Worm (Caenorhabditis elegans) whole organism, L1 larva: Measurements from ENCODE around the gene K10G6.5.

Source experiments
- aly-2 ChIP-seq: fragments of 150-350 bp; optimal IDR thresholded peaks from 2 replicates; lab custom pipeline; 2014; ENCODE audit warnings: missing biosample characterization, missing genetic modification characterization
- dpl-1 ChIP-seq, 3 experiments: fragments of 150-350 bp in 2 of 3; sonication (generic microtip) in 1 of 3; optimal IDR thresholded peaks; 2 replicates each; lab custom pipeline; 2014 to 2017; ENCODE audit warnings: missing biosample characterization in 3 of 3, missing genetic modification characterization in 3 of 3, missing genetic modification reagents in 3 of 3
- elt-3 ChIP-seq, 6 experiments: fragments of 150-350 bp in 1 of 6; sonication (generic microtip); optimal IDR thresholded peaks; 2 replicates each; lab custom pipeline; 2017 to 2018; ENCODE audit warnings: missing biosample characterization in 6 of 6, missing genetic modification characterization in 6 of 6, inconsistent platforms in 1 of 6
- jun-1 ChIP-seq: fragments of 150-350 bp; optimal IDR thresholded peaks from 2 replicates; lab custom pipeline; 2014; ENCODE audit warnings: missing biosample characterization, missing genetic modification reagents, missing genetic modification characterization
- lin-13 ChIP-seq: fragments of 150-350 bp; optimal IDR thresholded peaks from 2 replicates; lab custom pipeline; 2014; ENCODE audit warnings: missing biosample characterization, missing genetic modification reagents, missing genetic modification characterization
- lir-3 ChIP-seq: sonication (generic microtip); optimal IDR thresholded peaks from 2 replicates; lab custom pipeline; 2016; ENCODE audit warnings: mild to moderate bottlenecking, missing genetic modification characterization, moderate library complexity, missing compliant biosample characterization; ENCODE audit not compliant: poor library complexity
- nhr-12 ChIP-seq: sonication (generic microtip); optimal IDR thresholded peaks from 2 replicates; lab custom pipeline; 2017; ENCODE audit warnings: missing biosample characterization, missing genetic modification characterization
- nhr-28 ChIP-seq: fragments of 150-350 bp; optimal IDR thresholded peaks from 2 replicates; lab custom pipeline; 2014; ENCODE audit warnings: missing biosample characterization, missing genetic modification characterization
- nhr-71 ChIP-seq: sonication (generic microtip); optimal IDR thresholded peaks from 2 replicates; lab custom pipeline; 2016; ENCODE audit warnings: mild to moderate bottlenecking, missing genetic modification characterization, moderate library complexity, missing compliant biosample characterization
- rnt-1 ChIP-seq: sonication (generic microtip); optimal IDR thresholded peaks from 2 replicates; lab custom pipeline; 2016; ENCODE audit warnings: mild to moderate bottlenecking, missing genetic modification characterization, moderate library complexity, missing compliant biosample characterization
- unc-62 ChIP-seq: fragments of 150-350 bp; optimal IDR thresholded peaks from 2 replicates; lab custom pipeline; 2014; ENCODE audit warnings: missing biosample characterization, missing genetic modification reagents, missing genetic modification characterization

- TF ChIP-seq nhr-12 (tag; lab: Kevin White, UChicago) (no peak), elt-3 (tag; optimal IDR thresholded peaks at IDR 0.05; lab: Kevin White, UChicago) (no peak), nhr-28 (tag; lab: Kevin White, UChicago) (no peak), lin-13 (no peak), dpl-1 (GFP tag; optimal IDR thresholded peaks at IDR 0.05; lab: Kevin White, UChicago) (no peak), jun-1 (tag; lab: Kevin White, UChicago) (no peak), rnt-1 (tag; lab: Kevin White, UChicago) (no peak), unc-62 (GFP tag; lab: Kevin White, UChicago) (no peak), nhr-71 (tag; lab: Kevin White, UChicago) (no peak), lir-3 (tag; lab: Kevin White, UChicago) (no peak), aly-2 (tag; lab: Kevin White, UChicago) (no peak)
Measured at ce11 chrII:3990706-3991105, 3.7 kb downstream of the K10G6.5 start.
